Worm (Caenorhabditis elegans): Measurements from ENCODE around the gene pdhk-2.

DNA sequence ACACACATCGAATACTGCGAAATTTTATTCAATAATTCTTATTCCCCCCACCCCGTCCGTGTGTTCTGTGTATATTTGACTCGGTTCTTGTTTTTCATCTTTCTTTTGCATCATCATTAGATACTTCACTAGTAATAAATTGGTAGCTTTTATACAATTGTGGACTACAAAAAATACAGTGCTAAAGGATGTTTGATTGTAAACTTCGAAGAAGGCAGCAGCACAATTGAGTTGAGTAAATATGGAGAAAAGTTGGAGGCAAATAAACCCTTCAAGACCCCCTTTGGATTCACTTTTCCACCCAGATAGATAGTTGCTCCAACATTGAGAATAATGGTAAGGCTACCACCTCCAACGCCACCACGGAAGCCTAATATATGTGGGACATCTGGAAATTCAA, 47.9 kb downstream of the pdhk-2 start, which contains the start of gene B0303.7:
- TF ChIP-seq pha-4 (tag; optimal IDR thresholded peaks at IDR 0.05) (peak; percentile 3), ztf-11 (tag; optimal IDR thresholded peaks at IDR 0.05) (no peak), fkh-10 (GFP tag; optimal IDR thresholded peaks at IDR 0.05) (no peak), mdl-1 (tag; optimal IDR thresholded peaks at IDR 0.05) (no peak), lin-39 (tag; optimal IDR thresholded peaks at IDR 0.05) (no peak), aly-2 (tag; optimal IDR thresholded peaks at IDR 0.05) (no peak), lin-15B (tag; optimal IDR thresholded peaks at IDR 0.05) (no peak), hmg-11 (tag; optimal IDR thresholded peaks at IDR 0.05) (no peak), unc-62 (GFP tag; optimal IDR thresholded peaks at IDR 0.05) (no peak), snpc-4 (tag; optimal IDR thresholded peaks at IDR 0.05) (no peak), ztf-4 (tag; optimal IDR thresholded peaks at IDR 0.05) (no peak), fos-1 (tag; optimal IDR thresholded peaks at IDR 0.05) (no peak), nhr-23 (tag; optimal IDR thresholded peaks at IDR 0.05) (no peak), nhr-237 (tag; optimal IDR thresholded peaks at IDR 0.05) (no peak)

Data from whole organism, L3 larva.